Fruit fly (Drosophila melanogaster): ENCODE measurements around the gene Mettl14.

The Mettl14 gene

dm6 chr2L:8284913-8285619, 23.2 kb upstream of the Mettl14 start (continued):
- TF ChIP-seq inv (GFP tag; IDR thresholded peaks at IDR 0.05; ENCODE audit: partially characterized antibody) (no peak), CG12155 (GFP tag; optimal IDR thresholded peaks at IDR 0.05) (no peak), Tbp (GFP tag; optimal IDR thresholded peaks at IDR 0.05) (no peak), CG12942 (GFP tag; optimal IDR thresholded peaks at IDR 0.05) (no peak), CG11504 (tag; optimal IDR thresholded peaks at IDR 0.05) (peak; percentile 60), ind (GFP tag; optimal IDR thresholded peaks at IDR 0.05) (no peak), Lpt (GFP tag; optimal IDR thresholded peaks at IDR 0.05) (no peak), CG17568 (GFP tag; optimal IDR thresholded peaks at IDR 0.05) (peak; percentile 15), CG1233 (GFP tag; optimal IDR thresholded peaks at IDR 0.05) (no peak), ems (GFP tag; optimal IDR thresholded peaks at IDR 0.05) (no peak), grn (GFP tag; optimal IDR thresholded peaks at IDR 0.05) (no peak), abd-A (tag; optimal IDR thresholded peaks at IDR 0.05) (no peak), CG1603 (tag; optimal IDR thresholded peaks at IDR 0.05) (peak; percentile 21), sisA (GFP tag; IDR thresholded peaks at IDR 0.05) (no peak), CG11696 (GFP tag; IDR thresholded peaks at IDR 0.05) (no peak), luna (GFP tag; optimal IDR thresholded peaks at IDR 0.05) (no peak), pzg (GFP tag; optimal IDR thresholded peaks at IDR 0.05) (no peak), jing (GFP tag; optimal IDR thresholded peaks at IDR 0.05) (no peak), trh (GFP tag; optimal IDR thresholded peaks at IDR 0.05) (no peak), maf-S (GFP tag; optimal IDR thresholded peaks at IDR 0.05) (no peak), CG18262 (tag; optimal IDR thresholded peaks at IDR 0.05) (peak; percentile 43), prd (optimal IDR thresholded peaks at IDR 0.05) (no peak), prd (GFP tag; IDR thresholded peaks at IDR 0.05) (peak; percentile 38; the same call in 1 of the 3 replicates), sug (tag; optimal IDR thresholded peaks at IDR 0.05) (no peak), Hey (tag; optimal IDR thresholded peaks at IDR 0.05) (no peak), CG32767 (GFP tag; IDR thresholded peaks at IDR 0.05) (no peak), wdn (GFP tag; IDR thresholded peaks at IDR 0.05) (no peak), cad (GFP tag; optimal IDR thresholded peaks at IDR 0.05) (no peak), Atf-2 (GFP tag; optimal IDR thresholded peaks at IDR 0.05) (no peak), bbx (GFP tag; IDR thresholded peaks at IDR 0.05; ENCODE audit: partially characterized antibody) (no peak), h (optimal IDR thresholded peaks at IDR 0.05) (no peak), fd102C (GFP tag; optimal IDR thresholded peaks at IDR 0.05) (no peak), chm (GFP tag; IDR thresholded peaks at IDR 0.05) (peak; percentile 26; the same call in 1 of the 2 replicates), CG10209 (GFP tag; optimal IDR thresholded peaks at IDR 0.05) (no peak), CG17186 (GFP tag; optimal IDR thresholded peaks at IDR 0.05) (no peak), tna (GFP tag; IDR thresholded peaks at IDR 0.05; ENCODE audit: partially characterized antibody) (no peak), jigr1 (GFP tag; IDR thresholded peaks at IDR 0.05) (no peak), CG7839 (tag; optimal IDR thresholded peaks at IDR 0.05) (peak; percentile 41), tio (GFP tag; optimal IDR thresholded peaks at IDR 0.05) (no peak), CG5245 (GFP tag; optimal IDR thresholded peaks at IDR 0.05) (no peak), CG1024 (GFP tag; IDR thresholded peaks at IDR 0.05) (no peak), Aef1 (GFP tag; IDR thresholded peaks at IDR 0.05) (no peak), CG15479 (GFP tag; optimal IDR thresholded peaks at IDR 0.05) (no peak), CG9727 (GFP tag; optimal IDR thresholded peaks at IDR 0.05) (no peak), Lim3 (GFP tag; IDR thresholded peaks at IDR 0.05) (no peak), Hsf (GFP tag; optimal IDR thresholded peaks at IDR 0.05) (no peak), Hand (GFP tag; optimal IDR thresholded peaks at IDR 0.05) (no peak), nerfin-1 (tag; optimal IDR thresholded peaks at IDR 0.05) (no peak), sima (GFP tag; optimal IDR thresholded peaks at IDR 0.05) (no peak), gcm (GFP tag; optimal IDR thresholded peaks at IDR 0.05) (no peak), Opbp (GFP tag; IDR thresholded peaks at IDR 0.05; ENCODE audit: partially characterized antibody) (no peak)
